Worm (Caenorhabditis elegans) whole organism, mixed stage, embryonic: ENCODE data around the gene Y56A3A.6.
"Not testable (repeated sequence)": the region's sequence is repeated elsewhere in the genome, so short reads cannot be mapped to it uniquely, and the experiment has no call there.

Experiments
- M03D4.4 ChIP-seq: sonication (generic microtip); optimal IDR thresholded peaks from 2 replicates; lab custom pipeline; 2017; ENCODE audit warnings: mild to moderate bottlenecking, missing genetic modification characterization, missing compliant biosample characterization
- bed-3 ChIP-seq: fragments of 200-800 bp; sonication (Bioruptor generic); optimal IDR thresholded peaks from 3 replicates; lab custom pipeline; 2018; ENCODE audit warnings: mild to moderate bottlenecking, missing genetic modification characterization, moderate library complexity, missing compliant biosample characterization
- blmp-1 ChIP-seq: fragments of 150-350 bp; optimal IDR thresholded peaks from 2 replicates; lab custom pipeline; 2014; ENCODE audit warnings: missing biosample characterization, missing genetic modification characterization
- ceh-39 ChIP-seq: fragments of 150-350 bp; optimal IDR thresholded peaks from 2 replicates; lab custom pipeline; 2014; ENCODE audit warnings: missing biosample characterization, missing genetic modification characterization
- ceh-43 ChIP-seq: fragments of 200-800 bp; sonication (Bioruptor generic); optimal IDR thresholded peaks from 2 replicates; lab custom pipeline; 2018; ENCODE audit warnings: mild to moderate bottlenecking, missing genetic modification characterization, moderate library complexity, missing compliant biosample characterization
- ceh-83 ChIP-seq: fragments of 200-800 bp; sonication (Bioruptor generic); optimal IDR thresholded peaks from 2 replicates; lab custom pipeline; 2018; ENCODE audit warnings: mild to moderate bottlenecking, missing genetic modification characterization, missing compliant biosample characterization
- cnd-1 ChIP-seq: fragments of 200-800 bp; sonication (Bioruptor generic); optimal IDR thresholded peaks from 2 replicates; lab custom pipeline; 2018; ENCODE audit warnings: mild to moderate bottlenecking, missing genetic modification characterization, missing compliant biosample characterization
- drap-1 ChIP-seq: fragments of 200-800 bp; sonication (Bioruptor generic); optimal IDR thresholded peaks from 3 replicates; lab custom pipeline; 2018; ENCODE audit warnings: mild to moderate bottlenecking, missing genetic modification characterization, missing compliant biosample characterization
- elt-1 ChIP-seq: sonication (generic microtip); optimal IDR thresholded peaks from 2 replicates; lab custom pipeline; 2017; ENCODE audit warnings: missing genetic modification characterization, mild to moderate bottlenecking, missing compliant biosample characterization, antibody characterized with exemption, moderate library complexity, borderline replicate concordance; ENCODE audit not compliant: insufficient read depth
- elt-3 ChIP-seq: fragments of 150-350 bp; optimal IDR thresholded peaks from 2 replicates; lab custom pipeline; 2014; ENCODE audit warnings: missing biosample characterization, missing genetic modification characterization
- flh-1 ChIP-seq: fragments of 200-800 bp; sonication (Bioruptor generic); optimal IDR thresholded peaks from 2 replicates; lab custom pipeline; 2018; ENCODE audit warnings: mild to moderate bottlenecking, missing genetic modification characterization, moderate library complexity, missing compliant biosample characterization
- ham-2 ChIP-seq: fragments of 200-800 bp; sonication (Bioruptor generic); optimal IDR thresholded peaks from 2 replicates; lab custom pipeline; 2018; ENCODE audit warnings: mild to moderate bottlenecking, missing genetic modification characterization, missing compliant biosample characterization
- hlh-1 ChIP-seq: fragments of 150-350 bp; optimal IDR thresholded peaks from 2 replicates; lab custom pipeline; 2014; ENCODE audit warnings: missing biosample characterization, missing genetic modification reagents, missing genetic modification characterization
- lin-13 ChIP-seq: fragments of 150-350 bp; optimal IDR thresholded peaks from 2 replicates; lab custom pipeline; 2014; ENCODE audit warnings: missing biosample characterization, missing genetic modification characterization
- lin-32 ChIP-seq: fragments of 200-800 bp; sonication (Bioruptor generic); optimal IDR thresholded peaks from 2 replicates; lab custom pipeline; 2018; ENCODE audit warnings: mild to moderate bottlenecking, missing genetic modification characterization, missing compliant biosample characterization
- lsy-2 ChIP-seq: fragments of 150-350 bp; optimal IDR thresholded peaks from 2 replicates; lab custom pipeline; 2014; ENCODE audit warnings: missing biosample characterization, missing genetic modification characterization
- mab-5 ChIP-seq: fragments of 150-350 bp; optimal IDR thresholded peaks from 2 replicates; lab custom pipeline; 2014; ENCODE audit warnings: missing biosample characterization, missing genetic modification characterization
- mep-1 ChIP-seq: fragments of 150-350 bp; optimal IDR thresholded peaks from 2 replicates; lab custom pipeline; 2017; ENCODE audit warnings: missing biosample characterization, missing genetic modification reagents, missing genetic modification characterization, inconsistent platforms
- mls-2 ChIP-seq: sonication (generic microtip); optimal IDR thresholded peaks from 2 replicates; lab custom pipeline; 2016; ENCODE audit warnings: mild to moderate bottlenecking, missing genetic modification characterization, moderate library complexity, missing compliant biosample characterization
- nhr-12 ChIP-seq: fragments of 150-350 bp; optimal IDR thresholded peaks from 2 replicates; lab custom pipeline; 2014; ENCODE audit warnings: missing biosample characterization, missing genetic modification characterization
- nhr-2 ChIP-seq: fragments of 150-350 bp; optimal IDR thresholded peaks from 2 replicates; lab custom pipeline; 2014; ENCODE audit warnings: missing biosample characterization, missing genetic modification characterization
- nhr-28 ChIP-seq: fragments of 150-350 bp; optimal IDR thresholded peaks from 2 replicates; lab custom pipeline; 2014; ENCODE audit warnings: missing biosample characterization, missing genetic modification characterization
- nhr-76 ChIP-seq: sonication (generic microtip); optimal IDR thresholded peaks from 2 replicates; lab custom pipeline; 2017; ENCODE audit warnings: missing biosample characterization, missing genetic modification characterization
- pha-4 ChIP-seq: fragments of 150-350 bp; optimal IDR thresholded peaks from 2 replicates; lab custom pipeline; 2018; ENCODE audit warnings: missing biosample characterization, missing genetic modification reagents, missing genetic modification characterization
- sem-2 ChIP-seq: fragments of 200-800 bp; sonication (Bioruptor generic); optimal IDR thresholded peaks from 2 replicates; lab custom pipeline; 2018; ENCODE audit warnings: mild to moderate bottlenecking, missing genetic modification characterization, missing compliant biosample characterization
- snpc-4 ChIP-seq: fragments of 150-350 bp; optimal IDR thresholded peaks from 2 replicates; lab custom pipeline; 2014; ENCODE audit warnings: missing biosample characterization, missing genetic modification characterization
- sptf-1 ChIP-seq: sonication (generic microtip); optimal IDR thresholded peaks from 2 replicates; lab custom pipeline; 2017; ENCODE audit warnings: mild to moderate bottlenecking, missing genetic modification characterization, moderate library complexity, missing compliant biosample characterization
- tbx-8 ChIP-seq: fragments of 200-800 bp; sonication (Bioruptor generic); optimal IDR thresholded peaks from 2 replicates; lab custom pipeline; 2018; ENCODE audit warnings: mild to moderate bottlenecking, missing genetic modification characterization, moderate library complexity, missing compliant biosample characterization
- unc-120 ChIP-seq: sonication (generic microtip); optimal IDR thresholded peaks from 2 replicates; lab custom pipeline; 2017; ENCODE audit warnings: missing genetic modification characterization, missing compliant biosample characterization; ENCODE audit not compliant: poor library complexity, severe bottlenecking
- unc-62 ChIP-seq: fragments of 150-350 bp; optimal IDR thresholded peaks from 2 replicates; lab custom pipeline; 2014; ENCODE audit warnings: missing biosample characterization, missing genetic modification reagents, missing genetic modification characterization
- zip-8 ChIP-seq: fragments of 150-350 bp; optimal IDR thresholded peaks from 2 replicates; lab custom pipeline; 2014; ENCODE audit warnings: missing biosample characterization, missing genetic modification characterization
- ztf-11 ChIP-seq: fragments of 150-350 bp; optimal IDR thresholded peaks from 2 replicates; lab custom pipeline; 2014; ENCODE audit warnings: missing biosample characterization, missing genetic modification characterization

Gene Y56A3A.6

ce11 chrIII:11891335-11891734 is 12.7 kb upstream of the Y56A3A.6 start, which contains the start of gene faah-5:
faah-5 (minus strand) TSS chrIII:11891435.
- TF ChIP-seq ceh-39 (tag; lab: Kevin White, UChicago) = no peak
- TF ChIP-seq mls-2 (tag; lab: Kevin White, UChicago) = no peak
- no peak for TF ChIP-seq elt-1 (tag; lab: Kevin White, UChicago)
- TF ChIP-seq drap-1 = no peak
- TF ChIP-seq ham-2 (GFP tag; lab: Kevin White, UChicago) = no peak
- no peak for TF ChIP-seq nhr-2 (tag; lab: Kevin White, UChicago)
- no peak for TF ChIP-seq tbx-8 (GFP tag; lab: Kevin White, UChicago)
- no peak for TF ChIP-seq M03D4.4 (tag; lab: Kevin White, UChicago)
- no peak for TF ChIP-seq bed-3
- TF ChIP-seq mab-5 (tag; lab: Kevin White, UChicago) = no peak
- TF ChIP-seq unc-62 (GFP tag; lab: Kevin White, UChicago) = no peak
- no peak for TF ChIP-seq lsy-2 (tag; lab: Kevin White, UChicago)
- TF ChIP-seq lin-13 (tag; lab: Kevin White, UChicago) = no peak

- TF ChIP-seq ceh-83, hlh-1, drap-1: not testable (repeated sequence)
Observed at ce11 chrIII:11883694-11884093, 5.1 kb upstream of the Y56A3A.6 start, which contains the start of gene fbxb-22. fbxb-22 (minus strand) TSS chrIII:11883754.

- no peak for TF ChIP-seq lin-32 (GFP tag; lab: Kevin White, UChicago)
- TF ChIP-seq lsy-2 (tag; lab: Kevin White, UChicago) = no peak
- no peak for TF ChIP-seq elt-3
- TF ChIP-seq pha-4 = no peak
- no peak for TF ChIP-seq zip-8
- no peak for TF ChIP-seq hlh-1
- no peak for TF ChIP-seq ceh-83
- no peak for TF ChIP-seq nhr-28 (tag; lab: Kevin White, UChicago)
- no peak for TF ChIP-seq nhr-2 (tag; lab: Kevin White, UChicago)
- TF ChIP-seq ham-2 (GFP tag; lab: Kevin White, UChicago) = no peak
- no peak for TF ChIP-seq nhr-12 (tag; lab: Kevin White, UChicago)
- TF ChIP-seq flh-1 = no peak
- no peak for TF ChIP-seq unc-62 (GFP tag; lab: Kevin White, UChicago)
- TF ChIP-seq M03D4.4 (tag; lab: Kevin White, UChicago) = no peak
- no peak for TF ChIP-seq sptf-1 (tag; lab: Kevin White, UChicago)
- no peak for TF ChIP-seq ztf-11 (tag; lab: Kevin White, UChicago)
Observed at ce11 chrIII:11881549-11881948, 2.9 kb upstream of the Y56A3A.6 start.

ce11 chrIII:11876130-11876529 is 2.5 kb downstream of the Y56A3A.6 start:
- TF ChIP-seq drap-1 (no peak), ham-2 (GFP tag; lab: Kevin White, UChicago) (no peak), tbx-8 (GFP tag; lab: Kevin White, UChicago) (no peak), lsy-2 (tag; lab: Kevin White, UChicago) (no peak), sptf-1 (tag; lab: Kevin White, UChicago) (peak; percentile 42), mls-2 (tag; lab: Kevin White, UChicago) (no peak), mab-5 (tag; lab: Kevin White, UChicago) (no peak)

- TF ChIP-seq mep-1 (tag; lab: Kevin White, UChicago) (no peak), nhr-76 (tag; lab: Kevin White, UChicago) (no peak), nhr-2 (tag; lab: Kevin White, UChicago) (no peak), sem-2 (GFP tag; lab: Kevin White, UChicago) (no peak), snpc-4 (tag; lab: Kevin White, UChicago) (no peak), ztf-11 (tag; lab: Kevin White, UChicago) (no peak), unc-120 (tag; lab: Kevin White, UChicago) (no peak), cnd-1 (no peak), lsy-2 (tag; lab: Kevin White, UChicago) (no peak), tbx-8 (GFP tag; lab: Kevin White, UChicago) (no peak), hlh-1 (no peak), pha-4 (no peak), blmp-1 (tag; lab: Kevin White, UChicago) (no peak), M03D4.4 (tag; lab: Kevin White, UChicago) (no peak), ceh-43 (GFP tag; lab: Kevin White, UChicago) (no peak), sptf-1 (tag; lab: Kevin White, UChicago) (no peak), elt-1 (tag; lab: Kevin White, UChicago) (no peak)
Observed at ce11 chrIII:11874242-11874641, 4.4 kb downstream of the Y56A3A.6 start.
